Worm (Caenorhabditis elegans): Measurements from ENCODE around the gene F36H5.12.

ce11 chrII:1736353-1736752 lies 6.3 kb upstream of the F36H5.12 start, which contains the start of gene ceh-83:
- TF ChIP-seq ztf-11 (tag; optimal IDR thresholded peaks at IDR 0.05) (no peak), lin-39 (tag; optimal IDR thresholded peaks at IDR 0.05) (no peak), zag-1 (tag; optimal IDR thresholded peaks at IDR 0.05) (no peak), snpc-4 (tag; optimal IDR thresholded peaks at IDR 0.05) (no peak), unc-62 (GFP tag; optimal IDR thresholded peaks at IDR 0.05) (no peak), nhr-11 (tag; optimal IDR thresholded peaks at IDR 0.05) (no peak), ceh-82 (tag; optimal IDR thresholded peaks at IDR 0.05) (no peak), skn-1 (tag; optimal IDR thresholded peaks at IDR 0.05) (no peak), ztf-4 (tag; optimal IDR thresholded peaks at IDR 0.05) (no peak), aly-2 (tag; optimal IDR thresholded peaks at IDR 0.05) (no peak)
